Worm (Caenorhabditis elegans): ENCODE measurements around the gene egl-44.

Gene egl-44

DNA sequence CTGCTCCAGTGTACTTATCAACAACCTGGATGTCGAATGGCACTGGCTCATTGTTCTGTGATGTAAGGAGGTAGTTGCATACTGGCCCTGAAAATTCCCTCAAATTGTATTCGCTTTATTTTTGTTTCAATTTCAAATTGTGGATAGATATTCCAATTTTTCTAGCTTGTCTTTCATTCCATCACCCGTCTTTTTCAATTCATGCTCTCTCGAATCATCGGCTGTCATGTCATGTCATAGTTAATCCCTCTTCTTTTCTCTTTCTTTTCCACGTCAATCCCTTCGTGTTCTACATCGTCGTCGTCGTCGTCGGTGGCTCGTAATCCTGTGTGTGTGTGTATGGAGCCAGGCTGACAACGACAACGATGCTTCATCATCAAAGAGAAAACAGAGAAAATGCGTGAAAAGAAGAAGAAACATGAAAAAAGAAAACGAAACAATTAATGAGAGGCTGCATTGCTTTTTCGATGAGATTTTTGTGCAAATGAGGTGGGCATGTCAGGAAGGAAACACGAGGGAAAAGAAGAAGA, 27.1 kb downstream of the egl-44 start:
- TF ChIP-seq nhr-237 (tag; optimal IDR thresholded peaks at IDR 0.05) (no peak), ceh-90 (tag; optimal IDR thresholded peaks at IDR 0.05) (no peak), jun-1 (tag; optimal IDR thresholded peaks at IDR 0.05) (no peak), nhr-28 (tag; optimal IDR thresholded peaks at IDR 0.05) (no peak), ztf-11 (tag; optimal IDR thresholded peaks at IDR 0.05) (no peak), fkh-10 (GFP tag; optimal IDR thresholded peaks at IDR 0.05) (peak; percentile 6), F16B12.6 (tag; optimal IDR thresholded peaks at IDR 0.05) (no peak), egl-13 (tag; optimal IDR thresholded peaks at IDR 0.05) (peak; percentile 40), nhr-71 (tag; optimal IDR thresholded peaks at IDR 0.05) (peak; percentile 40), unc-98 (GFP tag; IDR thresholded peaks at IDR 0.05) (no peak), lin-15B (tag; optimal IDR thresholded peaks at IDR 0.05) (no peak), ztf-4 (tag; optimal IDR thresholded peaks at IDR 0.05) (peak; percentile 20), irx-1 (tag; optimal IDR thresholded peaks at IDR 0.05) (no peak), hpl-2 (GFP tag; optimal IDR thresholded peaks at IDR 0.05) (no peak), nhr-20 (tag; optimal IDR thresholded peaks at IDR 0.05) (no peak), vab-15 (tag; optimal IDR thresholded peaks at IDR 0.05) (no peak), skn-1 (tag; optimal IDR thresholded peaks at IDR 0.05) (no peak), pax-3 (tag; optimal IDR thresholded peaks at IDR 0.05) (peak; percentile 2), unc-86 (tag; optimal IDR thresholded peaks at IDR 0.05) (peak; percentile 45), C16A3.4 (tag; optimal IDR thresholded peaks at IDR 0.05) (no peak), tlp-1 (tag; optimal IDR thresholded peaks at IDR 0.05) (no peak), dsc-1 (tag; optimal IDR thresholded peaks at IDR 0.05) (peak; percentile 78), swsn-7 (tag; optimal IDR thresholded peaks at IDR 0.05) (no peak), tbx-2 (tag; optimal IDR thresholded peaks at IDR 0.05) (no peak), aha-1 (tag; optimal IDR thresholded peaks at IDR 0.05) (no peak), ceh-82 (tag; optimal IDR thresholded peaks at IDR 0.05) (no peak), lin-14 (GFP tag; optimal IDR thresholded peaks at IDR 0.05) (peak; percentile 74), Y116A8C.19 (tag; optimal IDR thresholded peaks at IDR 0.05; ENCODE audit: borderline replicate concordance) (no peak), snpc-4 (tag; optimal IDR thresholded peaks at IDR 0.05) (no peak), zag-1 (tag; optimal IDR thresholded peaks at IDR 0.05) (no peak), ceh-63 (GFP tag; optimal IDR thresholded peaks at IDR 0.05) (no peak), C34B4.2 (tag; optimal IDR thresholded peaks at IDR 0.05) (no peak), mef-2 (tag; optimal IDR thresholded peaks at IDR 0.05) (no peak), mdl-1 (tag; optimal IDR thresholded peaks at IDR 0.05) (no peak), unc-30 (tag; optimal IDR thresholded peaks at IDR 0.05) (no peak), lir-3 (tag; optimal IDR thresholded peaks at IDR 0.05; ENCODE audit: poor library complexity) (no peak), mep-1 (tag; optimal IDR thresholded peaks at IDR 0.05) (no peak), nhr-76 (tag; optimal IDR thresholded peaks at IDR 0.05) (no peak), sox-4 (tag; optimal IDR thresholded peaks at IDR 0.05) (peak; percentile 4), zip-4 (GFP tag; optimal IDR thresholded peaks at IDR 0.05) (no peak), sup-37 (GFP tag; optimal IDR thresholded peaks at IDR 0.05) (no peak), lsy-2 (tag; optimal IDR thresholded peaks at IDR 0.05) (peak in 1 of 2 experiments; percentile 29), ama-1 (optimal IDR thresholded peaks at IDR 0.05) (no peak), fos-1 (tag; optimal IDR thresholded peaks at IDR 0.05) (no peak), unc-62 (GFP tag; optimal IDR thresholded peaks at IDR 0.05) (no peak), fkh-8 (tag; optimal IDR thresholded peaks at IDR 0.05) (peak; percentile 4), dpl-1 (GFP tag; optimal IDR thresholded peaks at IDR 0.05) (no peak), nhr-84 (tag; optimal IDR thresholded peaks at IDR 0.05) (no peak), mab-9 (GFP tag; IDR thresholded peaks at IDR 0.05) (no peak), pag-3 (tag; optimal IDR thresholded peaks at IDR 0.05; ENCODE audit: borderline replicate concordance, insufficient read depth) (no peak), aly-2 (tag; optimal IDR thresholded peaks at IDR 0.05) (no peak)
